Worm (Caenorhabditis elegans) whole organism, L1 larva: Measurements from ENCODE around the gene C29A12.6.

Experiments used
- Y116A8C.19 ChIP-seq: sonication (generic microtip); optimal IDR thresholded peaks from 2 replicates; lab custom pipeline; 2016; ENCODE audit warnings: missing compliant biosample characterization, missing genetic modification characterization, borderline replicate concordance
- alr-1 ChIP-seq: fragments of 200-800 bp; sonication (Bioruptor generic); optimal IDR thresholded peaks from 2 replicates; lab custom pipeline; 2018; ENCODE audit warnings: borderline replicate concordance, mild to moderate bottlenecking, missing genetic modification characterization, missing compliant biosample characterization
- aly-2 ChIP-seq: fragments of 150-350 bp; optimal IDR thresholded peaks from 2 replicates; lab custom pipeline; 2014; ENCODE audit warnings: missing biosample characterization, missing genetic modification characterization
- blmp-1 ChIP-seq: fragments of 150-350 bp; optimal IDR thresholded peaks from 2 replicates; lab custom pipeline; 2014; ENCODE audit warnings: missing biosample characterization, missing genetic modification characterization
- ceh-63 ChIP-seq: fragments of 200-800 bp; sonication (Bioruptor generic); optimal IDR thresholded peaks from 2 replicates; lab custom pipeline; 2018; ENCODE audit warnings: mild to moderate bottlenecking, missing genetic modification characterization, missing compliant biosample characterization
- ceh-8 ChIP-seq: fragments of 200-800 bp; sonication (Bioruptor generic); optimal IDR thresholded peaks from 2 replicates; lab custom pipeline; 2018; ENCODE audit warnings: mild to moderate bottlenecking, missing genetic modification characterization, moderate library complexity, missing compliant biosample characterization
- ceh-90 ChIP-seq: sonication (generic microtip); optimal IDR thresholded peaks from 2 replicates; lab custom pipeline; 2016; ENCODE audit warnings: missing genetic modification characterization, missing compliant biosample characterization
- ces-1 ChIP-seq: fragments of 150-350 bp; optimal IDR thresholded peaks from 2 replicates; lab custom pipeline; 2014; ENCODE audit warnings: missing biosample characterization, missing genetic modification reagents, missing genetic modification characterization
- dsc-1 ChIP-seq: sonication (generic microtip); optimal IDR thresholded peaks from 2 replicates; lab custom pipeline; 2016; ENCODE audit warnings: mild to moderate bottlenecking, missing genetic modification characterization, missing compliant biosample characterization
- efl-1 ChIP-seq, 4 experiments: fragments of 150-350 bp; optimal IDR thresholded peaks in 3 of 4; peaks in 1 of 4; 1 replicate in 1 of 4; 2 replicates in 3 of 4; lab custom pipeline; 2014; ENCODE audit warnings: missing biosample characterization in 2 of 4, missing genetic modification characterization in 2 of 4, missing genetic modification reagents in 2 of 4
- egl-13 ChIP-seq: sonication (generic microtip); optimal IDR thresholded peaks from 2 replicates; lab custom pipeline; 2016; ENCODE audit warnings: missing genotype, missing genetic modification reagents, missing genetic modification characterization, missing compliant biosample characterization
- egl-27 ChIP-seq, 2 experiments: fragments of 150-350 bp in 1 of 2; sonication (generic microtip); optimal IDR thresholded peaks; 3 replicates each; lab custom pipeline; 2017 to 2018; ENCODE audit warnings: missing biosample characterization in 2 of 2, missing genetic modification characterization in 2 of 2, missing genetic modification reagents in 2 of 2
- elt-3 ChIP-seq, 6 experiments: fragments of 150-350 bp in 1 of 6; sonication (generic microtip); optimal IDR thresholded peaks; 2 replicates each; lab custom pipeline; 2017 to 2018; ENCODE audit warnings: missing biosample characterization in 6 of 6, missing genetic modification characterization in 6 of 6, inconsistent platforms in 1 of 6
- fkh-10 ChIP-seq: sonication (generic microtip); optimal IDR thresholded peaks from 2 replicates; lab custom pipeline; 2017; ENCODE audit warnings: missing biosample characterization, missing genetic modification reagents, missing genetic modification characterization
- fkh-4 ChIP-seq: sonication (generic microtip); optimal IDR thresholded peaks from 2 replicates; lab custom pipeline; 2016; ENCODE audit warnings: missing compliant biosample characterization, missing genetic modification characterization, borderline replicate concordance
- hlh-4 ChIP-seq: sonication (generic microtip); optimal IDR thresholded peaks from 2 replicates; lab custom pipeline; 2016; ENCODE audit warnings: mild to moderate bottlenecking, missing genetic modification characterization, missing compliant biosample characterization
- irx-1 ChIP-seq: sonication (generic microtip); optimal IDR thresholded peaks from 2 replicates; lab custom pipeline; 2016; ENCODE audit warnings: missing genetic modification characterization, missing compliant biosample characterization
- isw-1 ChIP-seq: fragments of 200-800 bp; sonication (Bioruptor generic); IDR thresholded peaks from 2 replicates; pipeline ENCODE4 v1.3.6; 2022; ENCODE audit warnings: missing genetic modification characterization, missing compliant biosample characterization
- lin-14 ChIP-seq: fragments of 200-800 bp; sonication (Bioruptor generic); optimal IDR thresholded peaks from 2 replicates; lab custom pipeline; 2018; ENCODE audit warnings: mild to moderate bottlenecking, missing genetic modification characterization, moderate library complexity, missing compliant biosample characterization
- lin-15B ChIP-seq: fragments of 150-350 bp; sonication (generic microtip); optimal IDR thresholded peaks from 3 replicates; lab custom pipeline; 2014; ENCODE audit warnings: missing biosample characterization, missing genetic modification characterization
- lin-35 ChIP-seq, 2 experiments: fragments of 150-350 bp; optimal IDR thresholded peaks; 2 replicates each; lab custom pipeline; 2014; ENCODE audit warnings: missing biosample characterization in 2 of 2, missing genetic modification characterization in 2 of 2, missing genetic modification reagents in 2 of 2
- lin-39 ChIP-seq: fragments of 150-350 bp; optimal IDR thresholded peaks from 2 replicates; lab custom pipeline; 2014; ENCODE audit warnings: missing biosample characterization, missing genetic modification reagents, missing genetic modification characterization
- lir-3 ChIP-seq: sonication (generic microtip); optimal IDR thresholded peaks from 2 replicates; lab custom pipeline; 2016; ENCODE audit warnings: mild to moderate bottlenecking, missing genetic modification characterization, moderate library complexity, missing compliant biosample characterization; ENCODE audit not compliant: poor library complexity
- mab-9 ChIP-seq: fragments of 200-800 bp; sonication (Bioruptor generic); IDR thresholded peaks from 2 replicates; pipeline ENCODE4 v1.3.6; 2022; ENCODE audit warnings: missing genetic modification reagents, missing genetic modification characterization, missing compliant biosample characterization
- mdl-1 ChIP-seq, 2 experiments: fragments of 150-350 bp; optimal IDR thresholded peaks; 2 replicates each; lab custom pipeline; 2014 to 2017; ENCODE audit warnings: missing biosample characterization in 2 of 2, missing genetic modification characterization in 2 of 2, inconsistent platforms in 1 of 2
- mep-1 ChIP-seq: fragments of 150-350 bp; optimal IDR thresholded peaks from 2 replicates; lab custom pipeline; 2014; ENCODE audit warnings: missing biosample characterization, missing genetic modification characterization
- nhr-11 ChIP-seq: fragments of 150-350 bp; optimal IDR thresholded peaks from 2 replicates; lab custom pipeline; 2014; ENCODE audit warnings: missing biosample characterization, missing genetic modification characterization
- nhr-12 ChIP-seq: sonication (generic microtip); optimal IDR thresholded peaks from 2 replicates; lab custom pipeline; 2017; ENCODE audit warnings: missing biosample characterization, missing genetic modification characterization
- nhr-19 ChIP-seq: fragments of 200-800 bp; sonication (Bioruptor generic); conservative IDR thresholded peaks from 2 replicates; pipeline ENCODE4 v1.3.6; 2022; ENCODE audit warnings: missing genetic modification characterization, missing compliant biosample characterization
- nhr-20 ChIP-seq: sonication (generic microtip); optimal IDR thresholded peaks from 2 replicates; lab custom pipeline; 2016; ENCODE audit warnings: mild to moderate bottlenecking, missing genetic modification characterization, missing compliant biosample characterization
- nhr-237 ChIP-seq: fragments of 150-350 bp; optimal IDR thresholded peaks from 2 replicates; lab custom pipeline; 2014; ENCODE audit warnings: missing biosample characterization, missing genetic modification characterization
- nhr-47 ChIP-seq: sonication (generic microtip); optimal IDR thresholded peaks from 2 replicates; lab custom pipeline; 2016; ENCODE audit warnings: mild to moderate bottlenecking, missing genetic modification characterization, moderate library complexity, missing compliant biosample characterization
- nhr-71 ChIP-seq: sonication (generic microtip); optimal IDR thresholded peaks from 2 replicates; lab custom pipeline; 2016; ENCODE audit warnings: mild to moderate bottlenecking, missing genetic modification characterization, moderate library complexity, missing compliant biosample characterization
- nhr-84 ChIP-seq: sonication (generic microtip); optimal IDR thresholded peaks from 2 replicates; lab custom pipeline; 2017; ENCODE audit warnings: missing biosample characterization, missing genetic modification characterization
- nhr-85 ChIP-seq: sonication (generic microtip); peaks from one replicate; lab custom pipeline; 2016; ENCODE audit warnings: missing genetic modification characterization, inconsistent platforms, missing compliant biosample characterization
- nhr-90 ChIP-seq: sonication (generic microtip); optimal IDR thresholded peaks from 2 replicates; lab custom pipeline; 2016; ENCODE audit warnings: mild to moderate bottlenecking, missing genetic modification characterization, missing compliant biosample characterization; ENCODE audit not compliant: poor library complexity
- pax-3 ChIP-seq: fragments of 200-800 bp; sonication (Bioruptor generic); optimal IDR thresholded peaks from 2 replicates; lab custom pipeline; 2018; ENCODE audit warnings: mild to moderate bottlenecking, missing genetic modification characterization, moderate library complexity, missing compliant biosample characterization
- rnt-1 ChIP-seq: sonication (generic microtip); optimal IDR thresholded peaks from 2 replicates; lab custom pipeline; 2016; ENCODE audit warnings: mild to moderate bottlenecking, missing genetic modification characterization, moderate library complexity, missing compliant biosample characterization
- skn-1 ChIP-seq: fragments of 150-350 bp; optimal IDR thresholded peaks from 2 replicates; lab custom pipeline; 2014; ENCODE audit warnings: missing biosample characterization, missing genetic modification characterization
- snpc-4 ChIP-seq: fragments of 150-350 bp; optimal IDR thresholded peaks from 2 replicates; lab custom pipeline; 2014; ENCODE audit warnings: missing biosample characterization, missing genetic modification characterization
- snu-23 ChIP-seq: sonication (generic microtip); optimal IDR thresholded peaks from 2 replicates; lab custom pipeline; 2016; ENCODE audit warnings: missing genetic modification characterization, missing compliant biosample characterization
- sptf-1 ChIP-seq: fragments of 150-350 bp; optimal IDR thresholded peaks from 2 replicates; lab custom pipeline; 2014; ENCODE audit warnings: missing biosample characterization, missing genetic modification characterization
- tlp-1 ChIP-seq: fragments of 150-350 bp; optimal IDR thresholded peaks from 2 replicates; lab custom pipeline; 2014; ENCODE audit warnings: missing biosample characterization, missing genetic modification characterization
- unc-30 ChIP-seq: sonication (generic microtip); optimal IDR thresholded peaks from 2 replicates; lab custom pipeline; 2017; ENCODE audit warnings: missing biosample characterization, missing genetic modification characterization
- unc-62 ChIP-seq: fragments of 150-350 bp; optimal IDR thresholded peaks from 2 replicates; lab custom pipeline; 2014; ENCODE audit warnings: missing biosample characterization, missing genetic modification reagents, missing genetic modification characterization
- xbp-1 ChIP-seq: sonication (generic microtip); optimal IDR thresholded peaks from 2 replicates; lab custom pipeline; 2016; ENCODE audit warnings: missing genetic modification characterization, missing compliant biosample characterization
- ztf-11 ChIP-seq, 2 experiments: sonication (generic microtip); optimal IDR thresholded peaks; 2 replicates each; lab custom pipeline; 2016 to 2017; ENCODE audit warnings: missing genetic modification characterization in 2 of 2, missing biosample characterization in 1 of 2, missing compliant biosample characterization in 1 of 2

C29A12.6 gene

ce11 chrV:10858340-10858739 lies 11.3 kb downstream of the C29A12.6 start (continued):
- peak; percentile 61 for TF ChIP-seq ceh-63 (GFP tag; lab: Kevin White, UChicago)
- TF ChIP-seq tlp-1 (tag; lab: Kevin White, UChicago): no peak
- TF ChIP-seq ztf-11 (tag; optimal IDR thresholded peaks at IDR 0.05; lab: Kevin White, UChicago): peak in 1 of 2 experiments; percentile 49
- TF ChIP-seq nhr-11 (tag; lab: Kevin White, UChicago): peak; percentile 45
- peak; percentile 82 for TF ChIP-seq dsc-1 (tag; lab: Kevin White, UChicago)
- no peak for TF ChIP-seq aly-2 (tag; lab: Kevin White, UChicago)
- no peak for TF ChIP-seq nhr-237 (tag; lab: Kevin White, UChicago)
- TF ChIP-seq ceh-90 (tag; lab: Kevin White, UChicago): no peak
- TF ChIP-seq blmp-1 (tag; lab: Kevin White, UChicago): peak; percentile 36
- no peak for TF ChIP-seq hlh-4 (tag; lab: Kevin White, UChicago)
- no peak for TF ChIP-seq alr-1 (tag; lab: Kevin White, UChicago)
- no peak for TF ChIP-seq mab-9 (GFP tag; lab: Robert Waterston, UW)
- peak; percentile 93 for TF ChIP-seq nhr-20
- TF ChIP-seq unc-30 (tag; lab: Kevin White, UChicago): no peak
- TF ChIP-seq ceh-8 (GFP tag; lab: Kevin White, UChicago): peak; percentile 31
- TF ChIP-seq nhr-12 (tag; lab: Kevin White, UChicago): no peak
- peak; percentile 44 for TF ChIP-seq snpc-4
- peak in 1 of 2 experiments; percentile 24 for TF ChIP-seq egl-27 (tag; optimal IDR thresholded peaks at IDR 0.05; lab: Kevin White, UChicago)
- TF ChIP-seq nhr-90 (tag; lab: Kevin White, UChicago): peak; percentile 31
- peak; percentile 56 for TF ChIP-seq isw-1 (GFP tag; lab: Robert Waterston, UW)
- TF ChIP-seq skn-1: peak; percentile 71
- peak; percentile 89 for TF ChIP-seq nhr-47
- peak; percentile 43 to 61 for TF ChIP-seq efl-1 (optimal IDR thresholded peaks at IDR 0.05; lab: Kevin White, UChicago)
- peak; percentile 32 to 93 for TF ChIP-seq efl-1 (GFP tag; optimal IDR thresholded peaks at IDR 0.05 in 1 of 2; lab: Kevin White, UChicago)
- no peak for TF ChIP-seq sptf-1 (tag; lab: Kevin White, UChicago)
- TF ChIP-seq fkh-4: peak; percentile 51
- TF ChIP-seq lir-3 (tag; lab: Kevin White, UChicago): peak; percentile 80
- TF ChIP-seq lin-15B (tag; lab: Kevin White, UChicago): no peak
- peak; percentile 75 for TF ChIP-seq xbp-1
- no peak for TF ChIP-seq Y116A8C.19 (tag; lab: Kevin White, UChicago)
- TF ChIP-seq fkh-10: peak; percentile 89

ce11 chrV:10859048-10859637 lies 12.2 kb downstream of the C29A12.6 start:
- TF ChIP-seq unc-62 (GFP tag; lab: Kevin White, UChicago) (no peak), isw-1 (GFP tag; lab: Robert Waterston, UW) (no peak), nhr-90 (tag; lab: Kevin White, UChicago) (peak; percentile 21), blmp-1 (tag; lab: Kevin White, UChicago) (peak; percentile 76), nhr-85 (tag; lab: Kevin White, UChicago) (peak; percentile 88), nhr-20 (peak; percentile 45), tlp-1 (tag; lab: Kevin White, UChicago) (no peak), nhr-84 (tag; lab: Kevin White, UChicago) (no peak), lin-39 (tag; lab: Kevin White, UChicago) (no peak), ces-1 (GFP tag; lab: Kevin White, UChicago) (no peak), Y116A8C.19 (tag; lab: Kevin White, UChicago) (no peak), efl-1 (optimal IDR thresholded peaks at IDR 0.05; lab: Kevin White, UChicago) (no peak), efl-1 (GFP tag; optimal IDR thresholded peaks at IDR 0.05 in 1 of 2; lab: Kevin White, UChicago) (peak in 1 of 2 experiments; percentile 75), irx-1 (tag; lab: Kevin White, UChicago) (no peak), mdl-1 (tag; optimal IDR thresholded peaks at IDR 0.05; lab: Kevin White, UChicago) (peak in 1 of 2 experiments; percentile 24), pax-3 (tag; lab: Kevin White, UChicago) (no peak), lir-3 (tag; lab: Kevin White, UChicago) (no peak), mep-1 (tag; lab: Kevin White, UChicago) (peak; percentile 10), snu-23 (GFP tag; lab: Kevin White, UChicago) (peak; percentile 43), lin-14 (peak; percentile 57), egl-13 (tag; lab: Kevin White, UChicago) (no peak), rnt-1 (tag; lab: Kevin White, UChicago) (no peak), elt-3 (tag; optimal IDR thresholded peaks at IDR 0.05; lab: Kevin White, UChicago) (peak in 3 of 6 experiments; percentile 8 to 42 (median 32)), nhr-71 (tag; lab: Kevin White, UChicago) (peak; percentile 46), lin-35 (GFP tag; optimal IDR thresholded peaks at IDR 0.05; lab: Kevin White, UChicago) (peak in 1 of 2 experiments; percentile 49), nhr-19 (GFP tag; lab: Robert Waterston, UW) (0 out of 2 replicates have a peak, but pooled peaks have one; percentile 5)
